Worm (Caenorhabditis elegans): ENCODE measurements around the gene bus-8A.

- TF ChIP-seq lin-14 (GFP tag; optimal IDR thresholded peaks at IDR 0.05) (no peak), C04F5.9 (tag; optimal IDR thresholded peaks at IDR 0.05) (no peak), tbx-2 (tag; optimal IDR thresholded peaks at IDR 0.05) (no peak), fkh-4 (tag; optimal IDR thresholded peaks at IDR 0.05; ENCODE audit: borderline replicate concordance) (no peak), lir-3 (tag; optimal IDR thresholded peaks at IDR 0.05; ENCODE audit: poor library complexity) (no peak), ztf-11 (tag; optimal IDR thresholded peaks at IDR 0.05) (no peak), ceh-8 (GFP tag; optimal IDR thresholded peaks at IDR 0.05) (no peak), nhr-90 (tag; optimal IDR thresholded peaks at IDR 0.05; ENCODE audit: poor library complexity) (no peak)
Measured at ce11 chrX:5455107-5455506, 37.6 kb upstream of the bus-8A start.

Measured in whole organism, L1 larva.